Fruit fly (Drosophila melanogaster): ENCODE data around the gene Gr93a.

The Gr93a gene

DNA sequence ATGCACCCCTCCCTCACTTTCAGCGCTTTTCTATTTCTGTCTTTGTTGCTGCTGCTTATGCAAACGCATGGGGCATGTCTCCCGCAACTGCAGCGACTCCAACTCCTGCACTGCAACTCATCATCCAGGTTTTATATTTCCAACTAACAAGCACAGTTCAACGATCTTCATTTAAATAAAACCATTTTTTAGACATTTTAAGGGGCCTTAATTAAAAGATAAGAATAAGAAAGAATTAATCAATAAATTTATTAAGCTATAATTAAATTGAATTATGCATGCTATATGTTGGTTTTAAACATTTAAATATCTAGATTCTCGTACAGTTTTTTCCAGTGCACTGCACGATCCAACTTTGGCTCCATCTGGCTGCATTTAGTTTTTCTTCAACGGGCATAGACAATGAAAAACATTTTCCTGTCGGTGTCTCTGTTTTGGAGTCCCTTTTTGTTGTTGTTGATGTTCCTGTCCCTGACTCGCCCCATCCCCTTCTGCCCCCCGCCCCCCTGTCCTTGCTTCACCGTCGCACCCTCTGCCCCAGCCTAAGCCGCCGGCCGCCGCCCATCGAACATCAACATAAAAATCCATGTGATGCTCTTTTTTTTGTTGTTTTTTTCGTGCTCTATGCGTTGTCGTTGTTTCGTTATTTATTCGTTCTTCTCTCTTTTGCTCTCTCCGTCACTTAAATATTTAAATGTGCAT lies 3.4 kb upstream of the Gr93a start:
- TF ChIP-seq dmrt93B (GFP tag; optimal IDR thresholded peaks at IDR 0.05) (peak; percentile 7), foxo (GFP tag; optimal IDR thresholded peaks at IDR 0.05) (peak in 1 of 2 experiments; percentile 22), dl (GFP tag; optimal IDR thresholded peaks at IDR 0.05; ENCODE audit: insufficient read depth in 1 of 2, partially characterized antibody in 2 of 2) (no peak)

DNA sequence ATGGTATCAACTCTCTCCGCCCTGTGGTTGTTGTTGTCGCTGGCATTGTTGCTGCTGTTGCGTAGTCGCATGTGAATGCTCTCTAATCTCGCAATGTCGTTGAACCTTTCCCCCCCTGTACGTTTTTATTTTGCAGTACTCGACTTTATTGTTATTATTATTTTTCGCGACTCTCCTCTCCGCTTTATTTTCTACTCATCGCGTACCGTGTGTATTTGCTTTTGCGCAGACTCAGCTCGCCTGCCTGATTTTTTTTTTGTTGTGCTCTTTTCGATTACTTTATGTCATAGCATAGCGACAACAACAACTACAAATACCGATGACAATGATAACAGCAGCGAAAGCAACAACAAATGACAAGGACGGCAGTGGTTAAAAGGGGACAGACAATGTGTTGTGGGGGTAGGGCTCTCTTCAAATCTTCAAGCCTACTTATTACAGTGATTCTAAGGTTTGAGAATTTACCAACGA lies 2.8 kb upstream of the Gr93a start:
- TF ChIP-seq rgr (GFP tag; optimal IDR thresholded peaks at IDR 0.05), result no peak
- peak; percentile 52 for TF ChIP-seq Vsx2 (GFP tag; optimal IDR thresholded peaks at IDR 0.05; ENCODE audit: partially characterized antibody)
- no peak for TF ChIP-seq brk (GFP tag; optimal IDR thresholded peaks at IDR 0.05)
- TF ChIP-seq Mio (GFP tag; optimal IDR thresholded peaks at IDR 0.05), result no peak
- TF ChIP-seq jim (GFP tag; optimal IDR thresholded peaks at IDR 0.05), result no peak
- no peak for TF ChIP-seq Dfd (GFP tag; optimal IDR thresholded peaks at IDR 0.05)
- TF ChIP-seq OdsH (GFP tag; optimal IDR thresholded peaks at IDR 0.05), result no peak
- peak; percentile 60 for TF ChIP-seq psq (GFP tag; optimal IDR thresholded peaks at IDR 0.05)
- no peak for TF ChIP-seq ey (GFP tag; optimal IDR thresholded peaks at IDR 0.05)
- no peak for TF ChIP-seq Hr83 (GFP tag; optimal IDR thresholded peaks at IDR 0.05; ENCODE audit: poor library complexity, severe bottlenecking)
- TF ChIP-seq N (GFP tag; optimal IDR thresholded peaks at IDR 0.05), result no peak
- peak; percentile 10 for TF ChIP-seq h (GFP tag; optimal IDR thresholded peaks at IDR 0.05)
- no peak for TF ChIP-seq pan (optimal IDR thresholded peaks at IDR 0.05)
- TF ChIP-seq sage (GFP tag; optimal IDR thresholded peaks at IDR 0.05), result peak; percentile 3
- TF ChIP-seq dmrt93B (GFP tag; optimal IDR thresholded peaks at IDR 0.05), result no peak
- no peak for TF ChIP-seq GATAd (GFP tag; optimal IDR thresholded peaks at IDR 0.05)
- peak; percentile 36 for TF ChIP-seq br (GFP tag; optimal IDR thresholded peaks at IDR 0.05)
- peak; percentile 12 for TF ChIP-seq Dif (GFP tag; optimal IDR thresholded peaks at IDR 0.05; ENCODE audit: partially characterized antibody)
- peak; percentile 74 for TF ChIP-seq tai (GFP tag; optimal IDR thresholded peaks at IDR 0.05)
- TF ChIP-seq foxo (GFP tag; optimal IDR thresholded peaks at IDR 0.05), result peak; percentile 5 to 10
- no peak for TF ChIP-seq CG32264 (GFP tag; optimal IDR thresholded peaks at IDR 0.05)
- TF ChIP-seq lola (GFP tag; optimal IDR thresholded peaks at IDR 0.05), result no peak
- no peak for TF ChIP-seq Hr78 (GFP tag; optimal IDR thresholded peaks at IDR 0.05)
- TF ChIP-seq woc (GFP tag; optimal IDR thresholded peaks at IDR 0.05), result peak; percentile 16
- TF ChIP-seq Hnf4 (GFP tag; optimal IDR thresholded peaks at IDR 0.05), result peak; percentile 15
- TF ChIP-seq CG9705 (GFP tag; optimal IDR thresholded peaks at IDR 0.05), result no peak
- TF ChIP-seq usp (GFP tag; optimal IDR thresholded peaks at IDR 0.05), result no peak
- TF ChIP-seq Rel (GFP tag; optimal IDR thresholded peaks at IDR 0.05), result no peak
- peak; percentile 44 for TF ChIP-seq Rel (tag; optimal IDR thresholded peaks at IDR 0.05)
- no peak for TF ChIP-seq dsf (GFP tag; optimal IDR thresholded peaks at IDR 0.05; ENCODE audit: borderline replicate concordance)
- TF ChIP-seq fru (GFP tag; optimal IDR thresholded peaks at IDR 0.05), result peak; percentile 25
- no peak for TF ChIP-seq Jra (GFP tag; optimal IDR thresholded peaks at IDR 0.05)
- no peak for TF ChIP-seq HLH106 (tag; optimal IDR thresholded peaks at IDR 0.05)
- no peak for TF ChIP-seq Myc (optimal IDR thresholded peaks at IDR 0.05)
- no peak for TF ChIP-seq CrebA (GFP tag; optimal IDR thresholded peaks at IDR 0.05; ENCODE audit: borderline replicate concordance)
- TF ChIP-seq dl (GFP tag; optimal IDR thresholded peaks at IDR 0.05; ENCODE audit: insufficient read depth in 1 of 2, partially characterized antibody in 2 of 2), result no peak
- TF ChIP-seq Sp1 (GFP tag; optimal IDR thresholded peaks at IDR 0.05), result no peak
- TF ChIP-seq sv (GFP tag; optimal IDR thresholded peaks at IDR 0.05), result no peak
- TF ChIP-seq Abd-B (GFP tag; optimal IDR thresholded peaks at IDR 0.05), result no peak

DNA sequence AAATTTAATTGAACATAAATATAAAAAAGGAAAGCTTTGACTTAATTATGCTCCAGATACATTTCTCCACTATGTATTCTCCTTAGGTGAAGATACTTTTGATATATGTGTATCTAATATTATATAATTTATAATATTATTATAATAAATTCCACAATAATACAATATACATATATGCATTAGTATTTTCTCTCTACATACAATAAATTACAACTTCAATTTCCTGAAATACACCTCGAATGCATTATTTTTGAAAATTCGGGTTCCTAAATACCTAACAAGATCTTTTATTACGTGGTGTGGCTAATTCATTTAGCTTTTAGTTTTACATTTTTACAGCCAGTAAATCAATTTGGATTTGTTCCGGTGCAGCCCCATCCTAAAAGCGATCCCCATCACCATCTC lies 2.0 kb upstream of the Gr93a start:
- no peak for TF ChIP-seq dl (GFP tag; optimal IDR thresholded peaks at IDR 0.05; ENCODE audit: insufficient read depth in 1 of 2, partially characterized antibody in 2 of 2)
- no peak for TF ChIP-seq jim (GFP tag; optimal IDR thresholded peaks at IDR 0.05)
- no peak for TF ChIP-seq rgr (GFP tag; optimal IDR thresholded peaks at IDR 0.05)
- no peak for TF ChIP-seq Hnf4 (GFP tag; optimal IDR thresholded peaks at IDR 0.05)
- no peak for TF ChIP-seq Hr83 (GFP tag; optimal IDR thresholded peaks at IDR 0.05; ENCODE audit: poor library complexity, severe bottlenecking)
- TF ChIP-seq OdsH (GFP tag; optimal IDR thresholded peaks at IDR 0.05), result no peak
- TF ChIP-seq dmrt93B (GFP tag; optimal IDR thresholded peaks at IDR 0.05), result no peak
- no peak for TF ChIP-seq lola (GFP tag; optimal IDR thresholded peaks at IDR 0.05)
- TF ChIP-seq dsf (GFP tag; optimal IDR thresholded peaks at IDR 0.05; ENCODE audit: borderline replicate concordance), result no peak
- no peak for TF ChIP-seq Vsx2 (GFP tag; optimal IDR thresholded peaks at IDR 0.05; ENCODE audit: partially characterized antibody)
- no peak for TF ChIP-seq GATAd (GFP tag; optimal IDR thresholded peaks at IDR 0.05)
- no peak for TF ChIP-seq psq (GFP tag; optimal IDR thresholded peaks at IDR 0.05)
- TF ChIP-seq CG9705 (GFP tag; optimal IDR thresholded peaks at IDR 0.05), result no peak
- TF ChIP-seq HLH106 (tag; optimal IDR thresholded peaks at IDR 0.05), result no peak
- no peak for TF ChIP-seq Myc (optimal IDR thresholded peaks at IDR 0.05)
- no peak for TF ChIP-seq Mio (GFP tag; optimal IDR thresholded peaks at IDR 0.05)
